Fruit fly (Drosophila melanogaster) whole organism, embryonic: ENCODE measurements around the gene CG9782.

ENCODE experiments used
- CG11456 ChIP-seq: fragments of 200-800 bp; sonication (Bioruptor generic); IDR thresholded peaks from 3 replicates; pipeline ENCODE4 v1.3.6; 2022; ENCODE audit warnings: missing biosample characterization, missing genetic modification characterization
- CG12299 ChIP-seq: fragments of 200-800 bp; sonication (Bioruptor generic); optimal IDR thresholded peaks from 2 replicates; lab custom pipeline; 2018; ENCODE audit warnings: missing biosample characterization, mild to moderate bottlenecking, missing genetic modification characterization
- CG13424 ChIP-seq: fragments of 200-800 bp; sonication (Bioruptor generic); optimal IDR thresholded peaks from 2 replicates; lab custom pipeline; 2019; ENCODE audit warnings: missing biosample characterization, mild to moderate bottlenecking, missing genetic modification characterization, moderate library complexity
- CG17612 ChIP-seq: fragments of 200-800 bp; sonication (Bioruptor generic); IDR thresholded peaks from 2 replicates; pipeline ENCODE4 v1.3.6; 2022; ENCODE audit warnings: missing biosample characterization, missing genetic modification characterization
- CG18011 ChIP-seq: fragments of 200-800 bp; sonication (Bioruptor generic); optimal IDR thresholded peaks from 2 replicates; lab custom pipeline; 2017; ENCODE audit warnings: missing biosample characterization, missing genetic modification characterization, mild to moderate bottlenecking, moderate library complexity, missing genotype
- CG2116 ChIP-seq: fragments of 200-800 bp; sonication (Bioruptor generic); optimal IDR thresholded peaks from 3 replicates; lab custom pipeline; 2018; ENCODE audit warnings: missing biosample characterization, mild to moderate bottlenecking, missing genetic modification characterization
- CG31224 ChIP-seq: fragments of 200-800 bp; sonication (Bioruptor generic); IDR thresholded peaks from 2 replicates; pipeline ENCODE4 v1.3.6; 2022; ENCODE audit warnings: missing biosample characterization, missing genetic modification characterization
- CG3726 ChIP-seq: fragments of 200-800 bp; sonication (Bioruptor generic); IDR thresholded peaks from 3 replicates; pipeline ENCODE4, ENCODE4 v1.3.6; 2022; ENCODE audit warnings: missing biosample characterization, missing genetic modification characterization
- CG3838 ChIP-seq: fragments of 200-800 bp; sonication (Bioruptor generic); optimal IDR thresholded peaks from 3 replicates; lab custom pipeline; 2016; ENCODE audit warnings: missing biosample characterization, missing genetic modification characterization
- CG3995 ChIP-seq: fragments of 200-800 bp; sonication (Bioruptor generic); optimal IDR thresholded peaks from 3 replicates; lab custom pipeline; 2016; ENCODE audit warnings: missing biosample characterization, missing genetic modification characterization
- CG4424 ChIP-seq: fragments of 200-800 bp; sonication (Bioruptor generic); optimal IDR thresholded peaks from 3 replicates; lab custom pipeline; 2016; ENCODE audit warnings: missing biosample characterization, missing genetic modification characterization
- CG6175 ChIP-seq: fragments of 200-800 bp; sonication (Bioruptor generic); IDR thresholded peaks from 3 replicates; pipeline ENCODE4 v1.3.6; 2022; ENCODE audit warnings: missing biosample characterization, missing genetic modification characterization
- CG6272 ChIP-seq: fragments of 200-800 bp; sonication (Bioruptor generic); IDR thresholded peaks from 2 replicates; pipeline ENCODE4 v1.3.6; 2022; ENCODE audit warnings: missing biosample characterization, missing genetic modification characterization
- CG7745 ChIP-seq: fragments of 200-800 bp; sonication (Bioruptor generic); optimal IDR thresholded peaks from 2 replicates; lab custom pipeline; 2018; ENCODE audit warnings: missing biosample characterization, mild to moderate bottlenecking, missing genetic modification characterization, moderate library complexity
- CG9609 ChIP-seq: fragments of 200-800 bp; sonication (Bioruptor generic); optimal IDR thresholded peaks from 3 replicates; lab custom pipeline; 2016; ENCODE audit warnings: missing biosample characterization, missing genetic modification characterization
- Deaf1 ChIP-seq: fragments of 200-800 bp; optimal IDR thresholded peaks from 3 replicates; lab custom pipeline; 2019; ENCODE audit warnings: missing biosample characterization, mild to moderate bottlenecking, missing genetic modification characterization, moderate library complexity
- Eip74EF ChIP-seq, 2 experiments: fragments of 200-800 bp in 1 of 2; fragments of >200 bp in 1 of 2; sonication (Bioruptor generic) in 1 of 2; optimal IDR thresholded peaks; 2 replicates each; lab custom pipeline; 2017 to 2019; ENCODE audit warnings: missing biosample characterization in 2 of 2, missing genetic modification characterization in 2 of 2, mild to moderate bottlenecking in 1 of 2, moderate library complexity in 1 of 2
- Hr51 ChIP-seq, 2 experiments: fragments of 200-800 bp; sonication (Bioruptor generic); optimal IDR thresholded peaks; 2 replicates in 1 of 2; 3 replicates in 1 of 2; lab custom pipeline; 2016 to 2018; ENCODE audit warnings: missing biosample characterization in 2 of 2, missing genetic modification characterization in 2 of 2, mild to moderate bottlenecking in 1 of 2, moderate library complexity in 1 of 2
- Max ChIP-seq: fragments of 200-800 bp; sonication (Bioruptor generic); optimal IDR thresholded peaks from 2 replicates; lab custom pipeline; 2016; ENCODE audit warnings: missing biosample characterization, mild to moderate bottlenecking, missing genetic modification characterization
- Neu2 ChIP-seq: fragments of 200-800 bp; sonication (Bioruptor generic); optimal IDR thresholded peaks from 3 replicates; lab custom pipeline; 2016; ENCODE audit warnings: missing biosample characterization, missing genetic modification characterization, borderline replicate concordance
- Optix ChIP-seq: fragments of 200-800 bp; sonication (Bioruptor generic); IDR thresholded peaks from 3 replicates; pipeline ENCODE4 v1.3.6; 2022; ENCODE audit warnings: missing biosample characterization, missing genetic modification characterization
- Sox102F ChIP-seq: fragments of 200-800 bp; sonication (Bioruptor generic); optimal IDR thresholded peaks from 2 replicates; lab custom pipeline; 2018; ENCODE audit warnings: missing biosample characterization, mild to moderate bottlenecking, missing genetic modification characterization, moderate library complexity
- Xbp1 ChIP-seq: fragments of 200-800 bp; sonication (Bioruptor generic); optimal IDR thresholded peaks from 3 replicates; lab custom pipeline; 2016; ENCODE audit warnings: missing biosample characterization, mild to moderate bottlenecking, missing genetic modification characterization
- ac ChIP-seq: fragments of 200-800 bp; sonication (Bioruptor generic); optimal IDR thresholded peaks from 3 replicates; lab custom pipeline; 2017; ENCODE audit warnings: missing biosample characterization, mild to moderate bottlenecking, missing genetic modification characterization
- bab2 ChIP-seq: fragments of 200-800 bp; sonication (Bioruptor generic); optimal IDR thresholded peaks from 2 replicates; lab custom pipeline; 2016; ENCODE audit warnings: missing biosample characterization, missing genetic modification characterization
- bigmax ChIP-seq: fragments of 200-800 bp; sonication (Bioruptor generic); optimal IDR thresholded peaks from 2 replicates; lab custom pipeline; 2018; ENCODE audit warnings: missing biosample characterization, mild to moderate bottlenecking, missing genetic modification characterization
- cato ChIP-seq: fragments of 200-800 bp; sonication (Bioruptor generic); optimal IDR thresholded peaks from 2 replicates; lab custom pipeline; 2016; ENCODE audit warnings: missing biosample characterization, missing genetic modification characterization, borderline replicate concordance
- cg ChIP-seq: fragments of 200-800 bp; sonication (Bioruptor generic); optimal IDR thresholded peaks from 3 replicates; lab custom pipeline; 2019; ENCODE audit warnings: missing biosample characterization, mild to moderate bottlenecking, missing genetic modification characterization, moderate library complexity
- chinmo ChIP-seq: fragments of 200-800 bp; sonication (Bioruptor generic); IDR thresholded peaks from 4 replicates; pipeline ENCODE4 v1.3.6; 2022; ENCODE audit warnings: missing biosample characterization, missing genetic modification characterization; ENCODE audit not compliant: partially characterized antibody
- dimm ChIP-seq: fragments of 200-800 bp; sonication (Bioruptor generic); IDR thresholded peaks from 2 replicates; pipeline ENCODE4 v1.3.6; 2022; ENCODE audit warnings: missing biosample characterization, missing genetic modification characterization
- fru ChIP-seq: fragments of >200 bp; optimal IDR thresholded peaks from 2 replicates; lab custom pipeline; 2017
- ftz-f1 ChIP-seq: fragments of 200-800 bp; sonication (Bioruptor generic); optimal IDR thresholded peaks from 2 replicates; lab custom pipeline; 2016; ENCODE audit warnings: missing biosample characterization, missing genetic modification characterization
- lov ChIP-seq, 2 experiments: fragments of 200-800 bp in 1 of 2; fragments of >200 bp in 1 of 2; sonication (Bioruptor generic) in 1 of 2; IDR thresholded peaks in 1 of 2; optimal IDR thresholded peaks in 1 of 2; 2 replicates in 1 of 2; 3 replicates in 1 of 2; pipeline versions ENCODE4 v1.3.6 to Lab custom; 2017 to 2022; ENCODE audit warnings: missing biosample characterization in 1 of 2, missing genetic modification characterization in 1 of 2
- maf-S ChIP-seq: fragments of 200-800 bp; sonication (Bioruptor generic); optimal IDR thresholded peaks from 2 replicates; lab custom pipeline; 2016; ENCODE audit warnings: missing biosample characterization, missing genetic modification characterization
- mam ChIP-seq: fragments of 200-800 bp; sonication (Bioruptor generic); optimal IDR thresholded peaks from 3 replicates; lab custom pipeline; 2016; ENCODE audit warnings: missing biosample characterization, missing genetic modification characterization
- oc ChIP-seq: fragments of 200-800 bp; sonication (Bioruptor generic); optimal IDR thresholded peaks from 2 replicates; lab custom pipeline; 2018; ENCODE audit warnings: missing biosample characterization, mild to moderate bottlenecking, missing genetic modification characterization, moderate library complexity
- otp ChIP-seq: fragments of 200-800 bp; sonication (Bioruptor generic); IDR thresholded peaks from 3 replicates; pipeline ENCODE4, ENCODE4 v1.3.6; 2022; ENCODE audit warnings: missing biosample characterization, missing genetic modification characterization
- pita ChIP-seq: fragments of 200-800 bp; sonication (Bioruptor generic); optimal IDR thresholded peaks from 2 replicates; lab custom pipeline; 2017; ENCODE audit warnings: missing biosample characterization, mild to moderate bottlenecking, missing genetic modification characterization
- pros ChIP-seq: fragments of 200-800 bp; sonication (Bioruptor generic); optimal IDR thresholded peaks from 3 replicates; lab custom pipeline; 2019; ENCODE audit warnings: missing biosample characterization, mild to moderate bottlenecking, missing genetic modification characterization, moderate library complexity
- sens ChIP-seq: fragments of 200-800 bp; sonication (Bioruptor generic); peaks from one replicate; lab custom pipeline; 2016; ENCODE audit warnings: missing biosample characterization, missing genetic modification characterization
- slou ChIP-seq: fragments of 200-800 bp; sonication (Bioruptor generic); optimal IDR thresholded peaks from 3 replicates; lab custom pipeline; 2016; ENCODE audit warnings: missing biosample characterization, missing genetic modification characterization
- slp2 ChIP-seq: fragments of 200-800 bp; sonication (Bioruptor generic); optimal IDR thresholded peaks from 2 replicates; lab custom pipeline; 2016; ENCODE audit warnings: missing biosample characterization, missing genetic modification characterization
- sob ChIP-seq: fragments of 200-800 bp; sonication (Bioruptor generic); IDR thresholded peaks from 2 replicates; pipeline ENCODE4 v1.3.6; 2022; ENCODE audit warnings: missing biosample characterization, missing genetic modification characterization
- ttk ChIP-seq: fragments of 200-800 bp; sonication (Bioruptor generic); IDR thresholded peaks from 2 replicates; pipeline ENCODE4 v2.1.2; 2022; ENCODE audit warnings: missing biosample characterization, missing genetic modification characterization
- tup ChIP-seq: fragments of 200-800 bp; sonication (Bioruptor generic); optimal IDR thresholded peaks from 2 replicates; lab custom pipeline; 2016; ENCODE audit warnings: missing biosample characterization, mild to moderate bottlenecking, missing genetic modification characterization, moderate library complexity
- vnd ChIP-seq: fragments of 200-800 bp; sonication (Bioruptor generic); IDR thresholded peaks from 3 replicates; pipeline ENCODE4 v1.3.6; 2022; ENCODE audit warnings: missing biosample characterization, missing genetic modification characterization; ENCODE audit not compliant: partially characterized antibody
- zfh2 ChIP-seq: fragments of 200-800 bp; sonication (Bioruptor generic); optimal IDR thresholded peaks from 2 replicates; lab custom pipeline; 2016; ENCODE audit warnings: missing biosample characterization, missing genetic modification characterization

CG9782 gene

DNA sequence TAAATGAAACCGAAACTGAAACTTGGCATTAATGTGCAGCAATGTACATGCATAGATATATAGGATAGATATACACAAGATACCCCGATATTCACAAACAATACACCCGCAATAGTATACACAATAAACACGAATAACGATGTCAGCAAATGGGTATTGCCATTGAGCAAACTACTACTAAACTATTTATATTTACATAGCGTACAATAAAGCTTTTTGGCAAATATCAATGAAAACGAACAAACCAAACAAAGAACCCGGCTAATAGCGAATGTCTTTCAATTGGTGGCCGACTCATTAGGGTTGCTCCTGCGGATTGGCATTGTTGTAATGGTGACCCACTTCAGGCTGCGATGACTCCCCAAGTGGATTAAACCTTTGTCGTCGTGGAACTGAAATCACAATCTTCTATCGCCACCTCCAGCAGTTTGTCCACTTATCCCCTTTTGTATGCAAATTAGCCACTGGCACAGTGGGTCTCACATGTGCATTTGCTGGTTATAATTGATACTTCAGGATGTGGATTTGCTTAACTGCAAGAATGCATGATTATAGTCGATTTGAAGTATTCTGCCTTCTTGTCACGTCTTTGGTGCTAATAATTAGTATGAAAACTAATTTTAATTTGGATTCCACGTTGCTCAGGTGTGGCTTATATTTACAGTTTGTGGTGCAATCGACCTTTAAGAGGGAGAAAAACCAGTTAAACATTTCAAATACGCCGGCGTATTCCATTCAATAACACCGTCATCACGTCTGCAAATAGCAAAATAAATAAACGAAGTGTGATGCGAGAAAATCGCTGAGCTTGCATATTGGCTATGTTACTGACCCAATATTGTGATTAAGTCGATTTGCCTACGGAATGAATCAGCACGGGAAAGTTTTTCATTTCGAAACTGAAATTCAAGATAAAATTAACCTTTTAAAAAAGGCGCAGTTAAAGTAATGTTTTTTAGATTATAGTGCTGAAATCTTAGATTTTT, 29.0 kb upstream of the CG9782 start:
- TF ChIP-seq slou (GFP tag; lab: Kevin White, UChicago) (peak; percentile 43), CG9609 (GFP tag; lab: Kevin White, UChicago) (no peak), Xbp1 (GFP tag; lab: Kevin White, UChicago) (peak; percentile 21), CG12299 (tag; lab: Kevin White, UChicago) (no peak), Max (GFP tag; lab: Kevin White, UChicago) (no peak), bab2 (GFP tag; lab: Kevin White, UChicago) (peak; percentile 73), otp (GFP tag; lab: Robert Waterston, UW) (peak; percentile 85), dimm (GFP tag; lab: Robert Waterston, UW) (peak; percentile 56; the same call in 1 of the 2 replicates), zfh2 (GFP tag; lab: Kevin White, UChicago) (no peak), oc (tag; lab: Kevin White, UChicago) (peak; percentile 57), maf-S (GFP tag; lab: Kevin White, UChicago) (no peak), Deaf1 (tag; lab: Kevin White, UChicago) (no peak), ftz-f1 (GFP tag; lab: Kevin White, UChicago) (peak; percentile 10), tup (GFP tag; lab: Kevin White, UChicago) (no peak), CG17612 (GFP tag; lab: Robert Waterston, UW) (no peak), sens (GFP tag; lab: Kevin White, UChicago) (peak; percentile 97), CG13424 (tag; lab: Kevin White, UChicago) (no peak), Neu2 (GFP tag; lab: Kevin White, UChicago) (no peak), CG4424 (no peak), sob (GFP tag; lab: Robert Waterston, UW) (peak; percentile 73), pita (GFP tag; lab: Kevin White, UChicago) (no peak), vnd (no peak), Hr51 (GFP tag; optimal IDR thresholded peaks at IDR 0.05; lab: Kevin White, UChicago) (peak in 1 of 2 experiments; percentile 59), pros (no peak), CG31224 (GFP tag; lab: Robert Waterston, UW) (0 out of 2 replicates have a peak, but pooled peaks have one; percentile 12), fru (lab: Kevin White, UChicago) (no peak), CG11456 (0 out of 3 replicates have a peak, but pooled peaks have one; percentile 42), CG6175 (GFP tag; lab: Robert Waterston, UW) (peak; percentile 15; the same call in 1 of the 3 replicates), CG7745 (tag; lab: Kevin White, UChicago) (no peak), CG3838 (GFP tag; lab: Kevin White, UChicago) (no peak), CG6272 (GFP tag; lab: Robert Waterston, UW) (no peak), ttk (GFP tag; lab: Robert Waterston, UW) (peak; percentile 67), ac (GFP tag; lab: Kevin White, UChicago) (no peak), cato (GFP tag; lab: Kevin White, UChicago) (no peak), cg (GFP tag; lab: Kevin White, UChicago) (no peak), lov (optimal IDR thresholded peaks at IDR 0.05; lab: Kevin White, UChicago) (no peak), lov (GFP tag; IDR thresholded peaks at IDR 0.05; lab: Robert Waterston, UW) (0 out of 3 replicates have a peak, but pooled peaks have one; percentile 43), CG3726 (GFP tag; lab: Robert Waterston, UW) (no peak), slp2 (GFP tag; lab: Kevin White, UChicago) (peak; percentile 70), chinmo (GFP tag; lab: Robert Waterston, UW) (0 out of 4 replicates have a peak, but pooled peaks have one; percentile 10), Optix (GFP tag; lab: Robert Waterston, UW) (peak; percentile 86), mam (GFP tag; lab: Kevin White, UChicago) (peak; percentile 70), Sox102F (GFP tag; lab: Kevin White, UChicago) (peak; percentile 43), Eip74EF (GFP tag; optimal IDR thresholded peaks at IDR 0.05; lab: Kevin White, UChicago) (peak in 1 of 2 experiments; percentile 54), CG2116 (GFP tag; lab: Kevin White, UChicago) (no peak), CG18011 (GFP tag; lab: Kevin White, UChicago) (no peak), bigmax (GFP tag; lab: Kevin White, UChicago) (no peak), CG3995 (GFP tag; lab: Kevin White, UChicago) (no peak)
